Worm (Caenorhabditis elegans): ENCODE data around the gene C17G10.1.
A peak's percentile ranks its signal among the peaks of the same experiment; 100 is the strongest.

C17G10.1 gene

DNA sequence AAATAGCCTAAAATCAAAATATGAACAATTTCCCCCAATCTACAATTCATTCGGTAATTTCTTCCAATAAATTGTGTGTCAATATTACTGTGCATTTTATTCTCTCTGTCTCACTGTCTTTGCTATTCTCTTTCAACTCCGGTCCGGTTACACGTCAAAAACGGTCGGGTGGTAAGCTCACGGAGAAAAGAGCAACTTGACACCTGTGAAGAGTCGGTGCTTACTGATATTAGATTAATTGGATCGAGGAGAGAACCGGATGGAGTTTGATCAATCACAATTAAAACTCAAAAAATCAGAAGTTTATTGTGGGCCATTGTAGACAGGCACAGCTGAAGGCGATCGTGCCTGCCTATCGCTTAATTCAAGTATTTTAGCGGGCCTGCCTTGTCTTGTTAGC is 21.4 kb upstream of the C17G10.1 start:
- TF ChIP-seq him-1 (tag; optimal IDR thresholded peaks at IDR 0.05) (no peak), dao-5 (tag; optimal IDR thresholded peaks at IDR 0.05) (no peak), W03F9.2 (tag; optimal IDR thresholded peaks at IDR 0.05) (no peak)

DNA sequence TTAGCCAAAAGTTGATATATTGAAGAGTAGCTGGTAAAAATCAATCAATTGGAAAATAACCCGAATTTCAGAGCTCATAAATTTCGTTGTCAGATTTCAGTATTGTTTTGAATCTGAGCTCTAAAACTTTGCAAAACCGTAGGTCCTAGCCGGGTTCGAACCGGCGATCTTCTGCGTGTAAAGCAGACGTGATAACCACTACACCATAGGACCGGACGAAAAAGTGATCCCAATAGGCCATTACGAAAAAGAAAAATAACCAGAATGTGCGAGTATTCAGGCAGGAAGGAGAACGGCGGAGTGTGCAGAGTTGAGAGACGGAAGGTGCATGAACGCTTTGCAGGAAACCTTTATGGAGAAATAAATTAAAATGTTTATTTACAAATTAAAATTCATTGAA is 19.3 kb upstream of the C17G10.1 start:
- TF ChIP-seq dao-5 (tag; optimal IDR thresholded peaks at IDR 0.05) = peak; percentile 28
- TF ChIP-seq him-1 (tag; optimal IDR thresholded peaks at IDR 0.05) = peak; percentile 6
- peak; percentile 59 for TF ChIP-seq W03F9.2 (tag; optimal IDR thresholded peaks at IDR 0.05)

DNA sequence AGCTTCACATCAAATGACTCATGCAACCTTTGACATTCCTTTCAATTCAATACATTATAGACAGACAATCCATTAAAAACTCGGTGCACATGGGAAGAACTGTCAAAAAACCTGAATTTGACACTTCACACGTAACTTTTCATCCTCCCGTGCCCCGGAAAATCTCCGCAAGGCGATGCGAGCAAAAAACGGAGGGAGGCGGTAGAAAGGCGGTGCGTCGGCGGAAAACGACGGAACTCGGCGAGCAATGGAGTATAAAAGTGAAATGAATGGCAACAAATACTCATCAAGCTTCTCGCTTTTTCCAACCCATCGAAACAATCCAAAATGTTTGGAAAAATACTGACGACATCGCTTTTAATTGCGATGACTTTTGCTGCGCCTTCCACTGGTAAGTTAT is 18.3 kb upstream of the C17G10.1 start, which contains the start of gene T25E4.1:
TSS of gene T25E4.1 (plus strand) at position 301 of the 400 bp plus-strand sequence.
- no peak for TF ChIP-seq dao-5 (tag; optimal IDR thresholded peaks at IDR 0.05)
- no peak for TF ChIP-seq him-1 (tag; optimal IDR thresholded peaks at IDR 0.05)
- TF ChIP-seq W03F9.2 (tag; optimal IDR thresholded peaks at IDR 0.05) = no peak

DNA sequence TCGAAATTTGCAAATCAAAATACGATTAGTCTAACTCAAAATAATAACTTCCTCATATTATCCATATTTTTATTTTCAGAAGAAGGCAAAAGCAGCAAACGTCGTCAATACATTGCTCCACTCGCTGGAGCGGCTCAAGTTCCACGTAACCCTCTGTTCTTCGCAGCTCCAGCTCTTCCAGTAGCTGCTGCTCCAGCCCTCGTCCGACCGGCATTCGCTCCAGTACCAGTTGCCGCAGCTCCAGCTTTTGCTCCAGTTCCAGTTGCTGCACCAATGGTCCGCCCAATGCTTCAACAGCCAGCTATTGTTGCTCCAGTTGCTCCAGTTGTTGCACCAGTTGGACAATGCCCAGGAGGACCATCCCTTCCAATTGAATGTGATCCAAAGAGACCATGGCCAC is 17.6 kb upstream of the C17G10.1 start:
- no peak for TF ChIP-seq him-1 (tag; optimal IDR thresholded peaks at IDR 0.05)
- TF ChIP-seq dao-5 (tag; optimal IDR thresholded peaks at IDR 0.05) = no peak
- TF ChIP-seq W03F9.2 (tag; optimal IDR thresholded peaks at IDR 0.05) = no peak

DNA sequence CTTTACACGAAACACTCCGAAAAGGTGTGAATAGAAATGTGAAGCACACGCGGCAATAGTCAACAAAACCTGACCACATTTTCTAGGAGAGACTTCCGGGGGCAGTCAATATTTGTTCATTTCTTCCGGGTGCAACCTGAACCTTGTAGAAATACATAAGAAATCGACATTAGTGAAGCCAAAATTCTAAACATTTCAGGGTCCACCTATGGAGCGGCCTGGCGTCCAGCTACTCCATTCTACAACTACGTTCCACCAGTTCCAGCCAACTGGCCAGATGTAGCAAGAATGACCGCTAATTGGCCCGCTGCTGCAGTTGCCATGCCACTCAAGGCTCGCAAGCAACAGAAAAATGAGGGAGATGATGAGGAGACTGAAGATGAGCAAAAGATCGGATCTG is 17.1 kb upstream of the C17G10.1 start:
- TF ChIP-seq dao-5 (tag; optimal IDR thresholded peaks at IDR 0.05) (no peak), him-1 (tag; optimal IDR thresholded peaks at IDR 0.05) (no peak), W03F9.2 (tag; optimal IDR thresholded peaks at IDR 0.05) (no peak)

DNA sequence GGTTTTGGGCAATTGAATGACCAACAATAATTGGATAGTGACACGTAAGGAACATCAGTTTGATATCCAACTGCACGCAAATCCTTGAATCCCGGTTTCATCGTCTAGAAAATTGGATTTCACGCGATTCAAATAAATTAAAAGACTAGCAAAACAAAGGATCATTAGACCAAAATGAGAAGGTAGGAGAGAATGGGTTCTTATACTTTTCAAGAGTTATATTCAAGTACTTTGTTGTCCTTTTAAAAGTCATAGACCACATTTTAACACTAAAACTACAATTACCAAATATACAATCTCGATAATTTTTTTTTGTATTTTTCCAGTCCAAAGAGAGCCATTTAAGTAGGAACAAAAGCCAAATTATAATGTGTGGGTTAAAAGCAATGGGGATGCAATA is 14.0 kb upstream of the C17G10.1 start, which contains the start of gene T25E4.2:
TSS of gene T25E4.2 (minus strand) at position 101 of the 400 bp plus-strand sequence.
- TF ChIP-seq dao-5 (tag; optimal IDR thresholded peaks at IDR 0.05) = no peak
- no peak for TF ChIP-seq him-1 (tag; optimal IDR thresholded peaks at IDR 0.05)
- no peak for TF ChIP-seq W03F9.2 (tag; optimal IDR thresholded peaks at IDR 0.05)

DNA sequence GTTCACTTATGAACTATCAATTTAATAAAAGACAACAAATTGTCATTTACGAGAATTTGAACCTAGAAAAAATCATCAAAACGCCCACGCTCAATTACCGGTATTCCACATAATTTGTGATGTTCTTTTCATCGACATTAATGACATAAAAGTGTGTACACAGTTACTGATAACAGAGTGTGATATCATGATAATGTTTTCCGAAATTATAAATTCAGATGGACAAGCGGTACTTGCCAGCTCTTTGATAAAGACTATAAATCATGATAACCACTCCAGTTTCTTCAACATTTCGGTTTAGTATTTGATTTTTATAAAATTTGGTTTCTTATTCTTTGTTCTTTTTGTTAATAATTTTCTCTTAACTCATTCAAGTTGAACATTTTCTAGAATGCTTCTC is 10.6 kb upstream of the C17G10.1 start, which contains the start of gene lys-8:
TSS of gene lys-8 (plus strand) at position 391 of the 400 bp plus-strand sequence.
- TF ChIP-seq W03F9.2 (tag; optimal IDR thresholded peaks at IDR 0.05) (no peak), dao-5 (tag; optimal IDR thresholded peaks at IDR 0.05) (no peak), him-1 (tag; optimal IDR thresholded peaks at IDR 0.05) (no peak)

DNA sequence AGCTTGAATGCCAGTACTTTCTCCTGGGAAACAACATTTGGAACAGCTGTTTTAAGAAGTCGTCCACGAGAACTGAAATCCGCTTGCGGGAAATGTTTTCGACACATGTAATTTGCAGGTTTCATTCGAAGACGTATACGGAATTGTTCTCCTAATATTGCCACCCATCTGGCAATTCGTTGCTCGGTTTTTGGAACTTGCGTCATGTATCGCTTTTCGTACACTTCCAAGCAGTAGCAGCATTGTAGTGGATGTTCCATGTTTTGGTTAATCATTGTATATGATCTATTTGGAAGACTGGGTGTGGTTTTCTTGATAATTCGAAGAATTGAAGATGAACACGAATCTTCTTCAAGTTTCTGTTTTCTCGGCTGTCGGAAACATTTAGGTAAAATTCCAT is 8.6 kb upstream of the C17G10.1 start:
- no peak for TF ChIP-seq him-1 (tag; optimal IDR thresholded peaks at IDR 0.05)
- no peak for TF ChIP-seq dao-5 (tag; optimal IDR thresholded peaks at IDR 0.05)
- TF ChIP-seq W03F9.2 (tag; optimal IDR thresholded peaks at IDR 0.05) = no peak

DNA sequence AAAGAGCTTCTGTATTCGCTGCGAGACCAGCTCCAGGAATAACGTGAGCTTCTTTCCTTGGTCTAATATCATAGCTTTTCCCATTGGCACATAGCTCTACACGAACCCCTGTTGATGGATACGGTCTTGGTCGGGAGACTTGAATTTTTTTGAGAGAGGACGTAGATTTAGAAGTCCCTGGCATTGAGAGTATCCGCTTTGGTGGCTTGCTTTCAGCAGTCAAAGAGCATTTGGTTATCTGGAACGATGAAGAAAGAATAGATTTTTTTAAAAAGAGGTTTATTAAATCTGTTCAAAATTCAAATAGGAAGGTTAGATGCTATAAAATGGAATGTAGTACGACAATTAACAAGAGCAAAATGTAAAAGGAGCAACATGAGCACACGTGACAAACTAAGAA is 6.7 kb upstream of the C17G10.1 start, which contains the start of gene C17G10.13:
TSS of gene C17G10.13 (minus strand) at position 101 of the 400 bp plus-strand sequence.
- no peak for TF ChIP-seq dao-5 (tag; optimal IDR thresholded peaks at IDR 0.05)
- no peak for TF ChIP-seq him-1 (tag; optimal IDR thresholded peaks at IDR 0.05)
- TF ChIP-seq W03F9.2 (tag; optimal IDR thresholded peaks at IDR 0.05) = no peak

DNA sequence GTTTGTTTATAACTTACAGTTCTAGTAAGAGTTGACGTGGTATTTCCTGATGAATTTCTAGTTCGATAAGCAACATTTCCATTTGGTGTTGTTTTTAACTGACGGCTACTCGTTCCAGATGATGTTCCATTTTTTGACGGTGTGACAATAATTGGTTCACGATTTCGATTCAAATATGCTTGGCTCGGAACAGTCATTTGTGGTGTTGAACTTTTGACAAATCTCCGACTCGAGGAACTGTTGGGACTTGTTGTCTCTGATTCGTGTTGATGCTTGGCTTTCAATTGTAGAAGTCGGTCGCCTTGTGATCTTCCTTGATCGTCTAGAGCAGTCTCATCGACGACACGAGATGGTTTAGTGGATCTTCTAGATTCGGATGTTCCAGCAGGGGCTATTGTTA is 4.8 kb upstream of the C17G10.1 start:
- TF ChIP-seq dao-5 (tag; optimal IDR thresholded peaks at IDR 0.05) (no peak), him-1 (tag; optimal IDR thresholded peaks at IDR 0.05) (no peak)

DNA sequence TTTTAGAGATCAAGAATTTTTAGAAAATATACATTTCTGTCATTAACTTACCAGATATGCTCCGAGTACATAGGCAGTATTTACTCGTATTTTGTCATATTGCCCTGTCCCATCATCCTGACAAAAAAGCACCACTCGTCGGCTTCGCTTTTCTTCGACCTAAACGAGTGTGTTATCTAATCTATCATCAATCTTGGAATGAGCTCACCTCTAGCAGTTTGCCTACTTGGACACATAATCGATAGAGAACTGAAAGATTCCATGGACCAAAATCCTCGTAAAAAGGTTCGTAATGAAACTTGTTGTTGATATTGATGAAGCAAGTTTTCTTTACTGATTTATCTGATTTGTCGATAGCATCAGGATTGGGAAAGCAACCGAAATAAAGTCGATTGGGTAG is 3.5 kb upstream of the C17G10.1 start:
- TF ChIP-seq dao-5 (tag; optimal IDR thresholded peaks at IDR 0.05) = no peak
- no peak for TF ChIP-seq W03F9.2 (tag; optimal IDR thresholded peaks at IDR 0.05)
- no peak for TF ChIP-seq him-1 (tag; optimal IDR thresholded peaks at IDR 0.05)

DNA sequence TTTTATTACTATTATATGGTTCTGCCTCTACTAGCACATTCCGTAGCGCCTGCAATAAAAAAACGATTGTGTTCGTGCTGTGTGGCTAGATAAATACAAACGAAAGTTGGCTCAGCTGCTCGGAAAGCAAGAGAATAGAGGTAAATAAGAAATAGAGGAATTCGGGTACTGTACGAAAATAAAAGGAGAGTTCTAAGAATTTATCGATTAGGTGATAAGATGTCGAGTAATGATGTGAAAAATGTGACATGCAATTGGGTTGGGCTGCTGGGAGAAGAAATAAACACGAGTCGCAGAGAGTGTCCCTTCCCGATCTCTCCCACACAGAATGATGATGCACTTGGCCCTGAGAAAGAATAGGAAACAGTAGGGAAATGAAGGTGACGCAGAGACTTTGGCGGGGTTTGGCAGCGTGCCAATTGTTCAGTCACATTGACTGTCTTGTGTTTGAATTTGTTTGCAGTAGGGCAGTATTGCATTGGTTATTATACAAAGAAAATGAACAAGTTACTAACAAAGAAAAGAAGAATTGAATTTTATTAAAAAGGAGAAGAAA is 2.9 kb upstream of the C17G10.1 start, which contains the start of gene cdc-14:
TSS of gene cdc-14 (minus strand) at position 51 of the 556 bp plus-strand sequence.
- TF ChIP-seq dao-5 (tag; optimal IDR thresholded peaks at IDR 0.05) (no peak), W03F9.2 (tag; optimal IDR thresholded peaks at IDR 0.05) (peak; percentile 57)

DNA sequence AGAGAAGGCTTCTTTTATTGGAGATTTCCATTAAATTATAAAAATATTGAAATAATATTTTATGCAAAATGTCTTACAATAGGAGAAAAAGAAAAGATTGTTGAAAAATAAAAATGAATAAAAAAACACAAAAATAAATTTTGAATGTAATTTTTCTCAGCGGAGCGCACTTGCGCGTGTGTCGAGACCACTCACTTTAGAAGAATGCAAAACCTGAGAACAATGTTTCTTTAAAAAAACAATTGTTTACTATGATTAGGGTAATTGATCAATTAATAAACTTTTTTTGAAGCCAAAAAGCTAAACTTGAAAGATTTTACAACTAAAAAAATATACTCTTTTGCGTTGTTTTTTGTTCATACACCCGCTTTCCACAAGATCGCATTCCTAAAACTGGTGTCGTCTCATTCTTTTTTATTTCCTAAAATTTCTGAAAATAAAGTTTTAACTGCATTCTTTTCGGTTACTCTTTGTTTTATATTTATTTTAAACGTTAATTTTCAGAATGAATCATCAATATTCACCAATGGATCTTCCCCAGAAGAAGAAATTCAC is 2.1 kb upstream of the C17G10.1 start, which contains the start of gene ttc-4:
TSS of gene ttc-4 (plus strand) at position 505 of the 555 bp plus-strand sequence.
- TF ChIP-seq dao-5 (tag; optimal IDR thresholded peaks at IDR 0.05) (no peak), W03F9.2 (tag; optimal IDR thresholded peaks at IDR 0.05) (peak; percentile 57)

DNA sequence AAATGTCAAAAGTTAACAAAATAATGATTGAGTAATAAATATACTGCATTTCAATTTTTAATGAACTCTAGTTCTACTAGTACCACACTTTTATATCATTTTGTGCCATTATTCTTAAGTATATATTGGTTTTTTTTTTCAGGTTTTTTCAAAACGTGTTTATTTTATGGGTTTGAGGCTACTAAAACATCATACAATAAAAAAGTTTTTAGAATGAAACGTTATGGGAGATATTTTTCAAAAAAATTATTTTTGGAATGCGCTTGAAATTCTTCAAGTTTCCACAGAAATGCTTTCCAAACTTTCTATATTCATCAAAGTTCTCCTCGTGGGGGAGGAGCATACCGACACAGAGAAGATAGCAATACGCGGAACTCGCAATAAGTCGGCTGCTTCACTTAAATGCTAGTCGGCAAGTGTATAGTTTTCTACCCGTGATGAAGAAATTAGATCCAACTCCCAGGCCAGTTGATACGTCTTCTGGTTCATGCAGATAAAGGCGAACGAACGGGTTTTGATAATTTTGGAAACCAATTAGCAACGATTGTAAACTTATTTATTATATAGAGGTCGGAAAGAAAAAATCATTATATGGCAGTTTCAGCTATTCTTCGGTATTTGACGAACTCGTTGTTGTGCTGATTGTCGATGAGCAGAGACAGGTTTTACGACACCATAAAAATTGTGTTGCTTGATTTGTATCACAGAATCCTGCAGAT is 3.1 kb downstream of the C17G10.1 start, which contains the start of gene C17G10.10:
TSS of gene C17G10.10 (minus strand) at position 51 of the 719 bp plus-strand sequence.
- TF ChIP-seq him-1 (tag; optimal IDR thresholded peaks at IDR 0.05) (no peak), W03F9.2 (tag; optimal IDR thresholded peaks at IDR 0.05) (peak; percentile 32), dao-5 (tag; optimal IDR thresholded peaks at IDR 0.05) (no peak)

Data from whole organism, L4/young adult.